Worm (Caenorhabditis elegans) whole organism, L3 larva: ENCODE data around the gene zig-5.

ENCODE experiments used
- ama-1 ChIP-seq: fragments of 150-350 bp; optimal IDR thresholded peaks from 2 replicates; lab custom pipeline; 2018
- elt-1 ChIP-seq: fragments of 150-350 bp; optimal IDR thresholded peaks from 2 replicates; lab custom pipeline; 2014; ENCODE audit warnings: missing biosample characterization, missing genetic modification characterization
- elt-2 ChIP-seq: sonication (generic microtip); optimal IDR thresholded peaks from 2 replicates; lab custom pipeline; 2016; ENCODE audit warnings: missing genetic modification reagents, mild to moderate bottlenecking, missing genetic modification characterization, missing compliant biosample characterization
- lin-39 ChIP-seq: fragments of 150-350 bp; optimal IDR thresholded peaks from 2 replicates; lab custom pipeline; 2018; ENCODE audit warnings: missing biosample characterization, missing genetic modification reagents, missing genetic modification characterization
- mdl-1 ChIP-seq: fragments of 150-350 bp; optimal IDR thresholded peaks from 2 replicates; lab custom pipeline; 2014; ENCODE audit warnings: missing biosample characterization, missing genetic modification characterization
- nhr-237 ChIP-seq: fragments of 150-350 bp; optimal IDR thresholded peaks from 2 replicates; lab custom pipeline; 2014; ENCODE audit warnings: missing biosample characterization, missing genetic modification characterization
- nhr-67 ChIP-seq: fragments of 150-350 bp; optimal IDR thresholded peaks from 2 replicates; lab custom pipeline; 2014; ENCODE audit warnings: missing biosample characterization, missing genetic modification characterization
- nhr-77 ChIP-seq: fragments of 150-350 bp; optimal IDR thresholded peaks from 2 replicates; lab custom pipeline; 2014; ENCODE audit warnings: missing biosample characterization, missing genetic modification characterization
- pha-4 ChIP-seq: fragments of 150-350 bp; optimal IDR thresholded peaks from 2 replicates; lab custom pipeline; 2014; ENCODE audit warnings: missing biosample characterization, missing genetic modification reagents, missing genetic modification characterization
- snpc-4 ChIP-seq: fragments of 150-350 bp; optimal IDR thresholded peaks from 2 replicates; lab custom pipeline; 2014; ENCODE audit warnings: missing biosample characterization, missing genetic modification characterization
- tbx-2 ChIP-seq: sonication (generic microtip); optimal IDR thresholded peaks from 2 replicates; lab custom pipeline; 2016; ENCODE audit warnings: mild to moderate bottlenecking, missing genetic modification characterization, missing compliant biosample characterization
- unc-39 ChIP-seq: sonication (generic microtip); optimal IDR thresholded peaks from 4 replicates; lab custom pipeline; 2017; ENCODE audit warnings: missing biosample characterization, missing genetic modification characterization
- unc-62 ChIP-seq: fragments of 150-350 bp; sonication (generic microtip); optimal IDR thresholded peaks from 4 replicates; lab custom pipeline; 2014; ENCODE audit warnings: missing biosample characterization, missing genetic modification reagents, missing genetic modification characterization
- ztf-11 ChIP-seq: fragments of 150-350 bp; optimal IDR thresholded peaks from 2 replicates; lab custom pipeline; 2014; ENCODE audit warnings: missing biosample characterization, missing genetic modification characterization

DNA sequence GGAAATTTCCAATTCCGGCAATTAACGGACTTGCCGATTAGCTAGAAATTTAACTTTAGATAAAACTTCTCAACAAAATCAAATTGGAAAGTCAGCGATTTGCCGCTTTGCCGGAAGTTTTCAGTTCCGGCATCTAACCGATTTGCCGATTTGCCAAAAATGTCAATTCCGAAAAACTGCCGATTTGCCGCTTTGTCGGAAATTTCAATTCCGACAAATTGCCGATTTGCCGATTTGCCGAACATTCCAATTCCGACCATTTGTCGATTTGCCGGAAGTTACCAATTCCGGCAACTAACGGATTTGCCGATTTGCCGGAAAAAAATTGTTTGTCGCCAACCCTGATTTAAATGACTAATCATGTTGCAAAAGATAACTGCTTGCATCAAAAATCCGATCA lies 44.1 kb downstream of the zig-5 start:
- TF ChIP-seq unc-62 (GFP tag; lab: Kevin White, UChicago) (no peak), pha-4 (tag; lab: Kevin White, UChicago) (no peak), nhr-67 (tag; lab: Kevin White, UChicago) (no peak), snpc-4 (no peak), lin-39 (tag; lab: Kevin White, UChicago) (no peak), nhr-77 (no peak), nhr-237 (tag; lab: Kevin White, UChicago) (no peak), tbx-2 (no peak), ztf-11 (tag; lab: Kevin White, UChicago) (no peak), elt-2 (tag; lab: Kevin White, UChicago) (no peak), mdl-1 (tag; lab: Kevin White, UChicago) (no peak), ama-1 (no peak), elt-1 (tag; lab: Kevin White, UChicago) (no peak), unc-39 (tag; lab: Kevin White, UChicago) (no peak)
